Worm (Caenorhabditis elegans): ENCODE results near the gene ttr-20.

ce11 chrIV:4236671-4237070 lies 9.9 kb upstream of the ttr-20 start:
- TF ChIP-seq lir-3 (tag; optimal IDR thresholded peaks at IDR 0.05; ENCODE audit: poor library complexity): no peak
- TF ChIP-seq ztf-11 (tag; optimal IDR thresholded peaks at IDR 0.05): no peak
- no peak for TF ChIP-seq dpl-1 (GFP tag; optimal IDR thresholded peaks at IDR 0.05)
- TF ChIP-seq tbx-2 (tag; optimal IDR thresholded peaks at IDR 0.05): no peak
- TF ChIP-seq mef-2 (tag; optimal IDR thresholded peaks at IDR 0.05): no peak
- TF ChIP-seq skn-1 (tag; optimal IDR thresholded peaks at IDR 0.05): no peak
- TF ChIP-seq mdl-1 (tag; optimal IDR thresholded peaks at IDR 0.05): no peak
- no peak for TF ChIP-seq egl-27 (tag; optimal IDR thresholded peaks at IDR 0.05)
- TF ChIP-seq zag-1 (tag; optimal IDR thresholded peaks at IDR 0.05): no peak
- TF ChIP-seq nhr-11 (tag; optimal IDR thresholded peaks at IDR 0.05): no peak

Data from whole organism, L1 larva.